Fruit fly (Drosophila melanogaster) whole organism, embryonic: Measurements from ENCODE around the gene Nf-YC.
A peak's percentile ranks its signal among the peaks of the same experiment; 100 is the strongest.

ENCODE experiments used
- Adf1 ChIP-seq: fragments of 200-800 bp; sonication (Bioruptor generic); IDR thresholded peaks from 2 replicates; pipeline ENCODE4 v1.3.6; 2022; ENCODE audit warnings: missing biosample characterization, missing genetic modification characterization
- Bteb2 ChIP-seq: fragments of 200-800 bp; sonication (Bioruptor generic); optimal IDR thresholded peaks from 2 replicates; lab custom pipeline; 2016; ENCODE audit warnings: missing biosample characterization, missing genetic modification characterization
- CG11560 ChIP-seq: fragments of 200-800 bp; sonication (Bioruptor generic); IDR thresholded peaks from 3 replicates; pipeline ENCODE4 v1.3.6; 2022; ENCODE audit warnings: missing biosample characterization, missing genetic modification characterization
- CG12071 ChIP-seq: fragments of 200-800 bp; sonication (Bioruptor generic); optimal IDR thresholded peaks from 3 replicates; lab custom pipeline; 2018; ENCODE audit warnings: missing biosample characterization, mild to moderate bottlenecking, missing genetic modification characterization
- CG12155 ChIP-seq: fragments of 200-800 bp; sonication (Bioruptor generic); optimal IDR thresholded peaks from 3 replicates; lab custom pipeline; 2016; ENCODE audit warnings: missing biosample characterization, missing genetic modification characterization
- CG1233 ChIP-seq: fragments of 200-800 bp; sonication (Bioruptor generic); optimal IDR thresholded peaks from 4 replicates; lab custom pipeline; 2018; ENCODE audit warnings: missing biosample characterization, mild to moderate bottlenecking, missing genetic modification characterization
- CG13123 ChIP-seq: fragments of 200-800 bp; sonication (Bioruptor generic); optimal IDR thresholded peaks from 2 replicates; lab custom pipeline; 2016; ENCODE audit warnings: missing biosample characterization, missing genetic modification characterization
- CG1529 ChIP-seq: fragments of 200-800 bp; sonication (Bioruptor generic); optimal IDR thresholded peaks from 3 replicates; lab custom pipeline; 2018; ENCODE audit warnings: missing biosample characterization, missing genetic modification characterization
- CG17186 ChIP-seq: fragments of 200-800 bp; sonication (Bioruptor generic); optimal IDR thresholded peaks from 3 replicates; lab custom pipeline; 2017; ENCODE audit warnings: missing biosample characterization, missing genetic modification reagents, missing genetic modification characterization
- CG17361 ChIP-seq: fragments of 200-800 bp; sonication (Bioruptor generic); IDR thresholded peaks from 3 replicates; pipeline ENCODE4 v1.3.6; 2022; ENCODE audit warnings: missing biosample characterization, missing genetic modification characterization
- CG18011 ChIP-seq: fragments of 200-800 bp; sonication (Bioruptor generic); optimal IDR thresholded peaks from 2 replicates; lab custom pipeline; 2017; ENCODE audit warnings: missing biosample characterization, missing genetic modification characterization, mild to moderate bottlenecking, moderate library complexity, missing genotype
- CG2129 ChIP-seq: fragments of 200-800 bp; sonication (Bioruptor generic); IDR thresholded peaks from 2 replicates; pipeline ENCODE4 v1.3.6; 2022; ENCODE audit warnings: missing biosample characterization, missing genetic modification characterization; ENCODE audit not compliant: partially characterized antibody
- CG32532 ChIP-seq: fragments of 200-800 bp; sonication (Bioruptor generic); IDR thresholded peaks from 2 replicates; pipeline ENCODE4 v1.3.6; 2022; ENCODE audit warnings: missing biosample characterization, missing genetic modification characterization
- CG3281 ChIP-seq: fragments of 200-800 bp; sonication (Bioruptor generic); optimal IDR thresholded peaks from 3 replicates; lab custom pipeline; 2017; ENCODE audit warnings: missing biosample characterization, mild to moderate bottlenecking, missing genetic modification characterization
- CG34376 ChIP-seq: fragments of 200-800 bp; sonication (Bioruptor generic); optimal IDR thresholded peaks from 2 replicates; lab custom pipeline; 2018; ENCODE audit warnings: missing biosample characterization, mild to moderate bottlenecking, missing genetic modification characterization
- CG4360 ChIP-seq: fragments of 200-800 bp; sonication (Bioruptor generic); IDR thresholded peaks from 2 replicates; pipeline ENCODE4 v1.3.6; 2022; ENCODE audit warnings: missing biosample characterization, missing genetic modification characterization
- CG6654 ChIP-seq: fragments of 200-800 bp; sonication (Bioruptor generic); optimal IDR thresholded peaks from 2 replicates; lab custom pipeline; 2017; ENCODE audit warnings: missing biosample characterization, mild to moderate bottlenecking, missing genetic modification characterization
- CG7839 ChIP-seq: fragments of 200-800 bp; sonication (Bioruptor generic); optimal IDR thresholded peaks from 3 replicates; lab custom pipeline; 2018; ENCODE audit warnings: missing biosample characterization, mild to moderate bottlenecking, missing genetic modification characterization, moderate library complexity
- CG8478 ChIP-seq: fragments of >200 bp; optimal IDR thresholded peaks from 2 replicates; lab custom pipeline; 2018
- Deaf1 ChIP-seq: fragments of 200-800 bp; optimal IDR thresholded peaks from 3 replicates; lab custom pipeline; 2019; ENCODE audit warnings: missing biosample characterization, mild to moderate bottlenecking, missing genetic modification characterization, moderate library complexity
- Doc2 ChIP-seq: fragments of 200-800 bp; sonication (Bioruptor generic); IDR thresholded peaks from 2 replicates; pipeline ENCODE4 v1.3.6; 2022; ENCODE audit warnings: missing biosample characterization, missing genetic modification characterization
- Fer2 ChIP-seq: fragments of 200-800 bp; sonication (Bioruptor generic); optimal IDR thresholded peaks from 2 replicates; lab custom pipeline; 2018; ENCODE audit warnings: missing biosample characterization, mild to moderate bottlenecking, missing genetic modification characterization, moderate library complexity
- GATAe ChIP-seq: fragments of 200-800 bp; sonication (Bioruptor generic); conservative IDR thresholded peaks from 2 replicates; pipeline ENCODE4 v1.3.6; 2022; ENCODE audit warnings: missing biosample characterization, missing genetic modification characterization
- HmgZ ChIP-seq: fragments of 200-800 bp; sonication (Bioruptor generic); optimal IDR thresholded peaks from 2 replicates; lab custom pipeline; 2018; ENCODE audit warnings: missing biosample characterization, mild to moderate bottlenecking, missing genetic modification characterization
- Myb ChIP-seq: fragments of 200-800 bp; sonication (Bioruptor generic); optimal IDR thresholded peaks from 2 replicates; lab custom pipeline; 2016; ENCODE audit warnings: missing biosample characterization, missing genetic modification characterization
- Nf-YB ChIP-seq: fragments of 200-800 bp; sonication (Bioruptor generic); optimal IDR thresholded peaks from 3 replicates; lab custom pipeline; 2019; ENCODE audit warnings: missing biosample characterization, mild to moderate bottlenecking, missing genetic modification characterization, moderate library complexity
- NfI ChIP-seq: fragments of 200-800 bp; sonication (Bioruptor generic); optimal IDR thresholded peaks from 3 replicates; lab custom pipeline; 2018; ENCODE audit warnings: missing biosample characterization, mild to moderate bottlenecking, missing genetic modification characterization, moderate library complexity
- Trl ChIP-seq, 3 experiments: fragments of >200 bp in 2 of 3; fragments of 200-800 bp in 1 of 3; sonication (Bioruptor generic) in 1 of 3; optimal IDR thresholded peaks; 2 replicates in 1 of 3; 3 replicates in 2 of 3; lab custom pipeline; 2016 to 2017; ENCODE audit warnings: missing biosample characterization in 1 of 3, missing genetic modification characterization in 1 of 3
- Usf ChIP-seq: fragments of 200-800 bp; sonication (Bioruptor generic); optimal IDR thresholded peaks from 2 replicates; lab custom pipeline; 2017; ENCODE audit warnings: missing genotype, missing biosample characterization, missing genetic modification characterization
- ac ChIP-seq: fragments of 200-800 bp; sonication (Bioruptor generic); optimal IDR thresholded peaks from 3 replicates; lab custom pipeline; 2017; ENCODE audit warnings: missing biosample characterization, mild to moderate bottlenecking, missing genetic modification characterization
- amos ChIP-seq: fragments of 200-800 bp; sonication (Bioruptor generic); IDR thresholded peaks from 2 replicates; pipeline ENCODE4 v1.3.6; 2022; ENCODE audit warnings: missing biosample characterization, missing genetic modification characterization; ENCODE audit not compliant: partially characterized antibody
- bbx ChIP-seq: fragments of 200-800 bp; sonication (Bioruptor generic); IDR thresholded peaks from 2 replicates; pipeline ENCODE4 v1.3.6; 2022; ENCODE audit warnings: missing biosample characterization, missing genetic modification characterization; ENCODE audit not compliant: partially characterized antibody
- chn ChIP-seq: fragments of 200-800 bp; sonication (Bioruptor generic); optimal IDR thresholded peaks from 2 replicates; lab custom pipeline; 2016; ENCODE audit warnings: missing biosample characterization, missing genetic modification characterization
- crc ChIP-seq: fragments of 200-800 bp; sonication (Bioruptor generic); optimal IDR thresholded peaks from 2 replicates; lab custom pipeline; 2016; ENCODE audit warnings: missing biosample characterization, missing genetic modification characterization
- crol ChIP-seq: fragments of 200-800 bp; sonication (Bioruptor generic); IDR thresholded peaks from 2 replicates; pipeline ENCODE4 v1.3.6; 2022; ENCODE audit warnings: missing biosample characterization, missing genetic modification characterization
- crp ChIP-seq, 2 experiments: fragments of 200-800 bp; sonication (Bioruptor generic); optimal IDR thresholded peaks; 2 replicates in 1 of 2; 3 replicates in 1 of 2; lab custom pipeline; 2017; ENCODE audit warnings: missing biosample characterization in 2 of 2, missing genetic modification characterization in 2 of 2, mild to moderate bottlenecking in 1 of 2, moderate library complexity in 1 of 2
- dpn ChIP-seq, 2 experiments: fragments of 200-800 bp; sonication (Bioruptor generic); optimal IDR thresholded peaks; 3 replicates each; lab custom pipeline; 2016; ENCODE audit warnings: missing biosample characterization in 2 of 2, missing genetic modification characterization in 2 of 2
- dysf ChIP-seq: fragments of 200-800 bp; sonication (Bioruptor generic); IDR thresholded peaks from 3 replicates; pipeline ENCODE4 v1.3.6; 2022; ENCODE audit warnings: missing biosample characterization, missing genetic modification characterization
- ftz-f1 ChIP-seq: fragments of 200-800 bp; sonication (Bioruptor generic); optimal IDR thresholded peaks from 2 replicates; lab custom pipeline; 2016; ENCODE audit warnings: missing biosample characterization, missing genetic modification characterization
- her ChIP-seq: fragments of 200-800 bp; sonication (Bioruptor generic); optimal IDR thresholded peaks from 2 replicates; lab custom pipeline; 2016; ENCODE audit warnings: missing biosample characterization, missing genetic modification characterization
- inv ChIP-seq: fragments of 200-800 bp; sonication (Bioruptor generic); IDR thresholded peaks from 2 replicates; pipeline ENCODE4 v1.3.6; 2022; ENCODE audit warnings: missing biosample characterization, missing genetic modification characterization; ENCODE audit not compliant: partially characterized antibody
- nmo ChIP-seq: fragments of 200-800 bp; sonication (Bioruptor generic); optimal IDR thresholded peaks from 2 replicates; lab custom pipeline; 2018; ENCODE audit warnings: missing biosample characterization, mild to moderate bottlenecking, missing genetic modification characterization, moderate library complexity
- pros ChIP-seq: fragments of 200-800 bp; sonication (Bioruptor generic); optimal IDR thresholded peaks from 3 replicates; lab custom pipeline; 2019; ENCODE audit warnings: missing biosample characterization, mild to moderate bottlenecking, missing genetic modification characterization, moderate library complexity
- ranshi ChIP-seq: fragments of 200-800 bp; sonication (Bioruptor generic); IDR thresholded peaks from 2 replicates; pipeline ENCODE4 v1.3.6; 2022; ENCODE audit warnings: missing biosample characterization, missing genetic modification characterization
- sima ChIP-seq: fragments of 200-800 bp; sonication (Bioruptor generic); optimal IDR thresholded peaks from 2 replicates; lab custom pipeline; 2016; ENCODE audit warnings: missing biosample characterization, missing genetic modification characterization
- sna ChIP-seq: fragments of 200-800 bp; sonication (Bioruptor generic); IDR thresholded peaks from 2 replicates; pipeline ENCODE4 v1.3.6; 2022; ENCODE audit warnings: missing biosample characterization, missing genetic modification characterization; ENCODE audit not compliant: partially characterized antibody
- ssp ChIP-seq: fragments of 200-800 bp; sonication (Bioruptor generic); IDR thresholded peaks from 2 replicates; pipeline ENCODE4 v1.3.6; 2022; ENCODE audit warnings: missing biosample characterization, missing genetic modification characterization
- sug ChIP-seq: fragments of 200-800 bp; optimal IDR thresholded peaks from 2 replicates; lab custom pipeline; 2019; ENCODE audit warnings: missing biosample characterization, mild to moderate bottlenecking, missing genetic modification characterization, moderate library complexity
- tap ChIP-seq: fragments of 200-800 bp; optimal IDR thresholded peaks from 3 replicates; lab custom pipeline; 2019; ENCODE audit warnings: missing biosample characterization, mild to moderate bottlenecking, missing genetic modification characterization, moderate library complexity
- ttk ChIP-seq: fragments of 200-800 bp; sonication (Bioruptor generic); IDR thresholded peaks from 2 replicates; pipeline ENCODE4 v2.1.2; 2022; ENCODE audit warnings: missing biosample characterization, missing genetic modification characterization
- usp ChIP-seq: fragments of >200 bp; optimal IDR thresholded peaks from 2 replicates; lab custom pipeline; 2017; ENCODE audit warnings: missing biosample characterization, missing genetic modification characterization

Nf-YC gene

dm6 chrX:6793390-6793789 is 27.3 kb downstream of the Nf-YC start (continued):
- TF ChIP-seq nmo (peak; percentile 54), ac (GFP tag; lab: Kevin White, UChicago) (no peak), HmgZ (tag; lab: Kevin White, UChicago) (peak; percentile 60), CG4360 (GFP tag; lab: Robert Waterston, UW) (no peak), CG13123 (no peak), Myb (GFP tag; lab: Kevin White, UChicago) (peak; percentile 61), Bteb2 (GFP tag; lab: Kevin White, UChicago) (peak; percentile 64), CG7839 (tag; lab: Kevin White, UChicago) (peak; percentile 79), CG2129 (no peak), CG8478 (lab: Kevin White, UChicago) (no peak), CG11560 (tag; lab: Robert Waterston, UW) (peak; percentile 53; the same call in 1 of the 3 replicates), crp (GFP tag; optimal IDR thresholded peaks at IDR 0.05; lab: Kevin White, UChicago) (no peak), CG18011 (peak; percentile 22), crol (GFP tag; lab: Robert Waterston, UW) (no peak), CG6654 (GFP tag; lab: Kevin White, UChicago) (peak; percentile 28), CG3281 (GFP tag; lab: Kevin White, UChicago) (peak; percentile 74), Doc2 (GFP tag; lab: Robert Waterston, UW) (no peak), inv (GFP tag; lab: Robert Waterston, UW) (no peak), Adf1 (GFP tag; lab: Robert Waterston, UW) (peak; percentile 36; the same call in 1 of the 2 replicates), Deaf1 (tag; lab: Kevin White, UChicago) (peak; percentile 1), GATAe (GFP tag; lab: Robert Waterston, UW) (no peak), CG12155 (peak; percentile 75), dpn (GFP tag; optimal IDR thresholded peaks at IDR 0.05; lab: Kevin White, UChicago) (peak; percentile 79 to 80), sima (GFP tag; lab: Kevin White, UChicago) (peak; percentile 37), NfI (peak; percentile 76), CG17361 (GFP tag; lab: Robert Waterston, UW) (0 out of 3 replicates have a peak, but pooled peaks have one; percentile 44), Usf (GFP tag; lab: Kevin White, UChicago) (peak; percentile 29), dysf (GFP tag; lab: Robert Waterston, UW) (peak; percentile 85), chn (peak; percentile 67), CG1233 (GFP tag; lab: Kevin White, UChicago) (peak; percentile 42), sug (tag; lab: Kevin White, UChicago) (no peak), ftz-f1 (no peak), crc (peak; percentile 43), amos (no peak), ssp (GFP tag; lab: Robert Waterston, UW) (peak; percentile 58), bbx (GFP tag; lab: Robert Waterston, UW) (no peak), CG12071 (GFP tag; lab: Kevin White, UChicago) (peak; percentile 80), Fer2 (tag; lab: Kevin White, UChicago) (peak; percentile 33), usp (GFP tag; lab: Kevin White, UChicago) (no peak), Trl (optimal IDR thresholded peaks at IDR 0.05; lab: Kevin White, UChicago) (no peak), Trl (GFP tag; optimal IDR thresholded peaks at IDR 0.05; lab: Kevin White, UChicago) (peak; percentile 51), tap (tag; lab: Kevin White, UChicago) (peak; percentile 60), sna (GFP tag; lab: Robert Waterston, UW) (no peak), ttk (GFP tag; lab: Robert Waterston, UW) (peak; percentile 76), ranshi (GFP tag; lab: Robert Waterston, UW) (peak; percentile 63), CG34376 (GFP tag; lab: Kevin White, UChicago) (no peak), CG32532 (GFP tag; lab: Robert Waterston, UW) (peak; percentile 89), CG17186 (GFP tag; lab: Kevin White, UChicago) (no peak), Nf-YB (GFP tag; lab: Kevin White, UChicago) (peak; percentile 18), her (peak; percentile 83), pros (no peak), CG1529 (GFP tag; lab: Kevin White, UChicago) (peak; percentile 42)
